Worm (Caenorhabditis elegans) whole organism, L4 larva: ENCODE results near the gene eef-1A.2.

ENCODE experiments used
- F10B5.3 ChIP-seq: sonication (generic microtip); optimal IDR thresholded peaks from 2 replicates; lab custom pipeline; 2016; ENCODE audit warnings: mild to moderate bottlenecking, missing genetic modification characterization, missing compliant biosample characterization
- F44E2.7 ChIP-seq: fragments of 200-800 bp; sonication (Bioruptor generic); IDR thresholded peaks from 2 replicates; pipeline ENCODE4 v2.1.2; 2022; ENCODE audit warnings: missing genetic modification characterization, missing compliant biosample characterization
- R02D3.7 ChIP-seq: fragments of 150-350 bp; sonication (generic microtip); optimal IDR thresholded peaks from 3 replicates; lab custom pipeline; 2014; ENCODE audit warnings: missing biosample characterization, missing genetic modification characterization
- T26A8.4 ChIP-seq: fragments of 200-800 bp; sonication (Bioruptor generic); IDR thresholded peaks from 2 replicates; pipeline ENCODE4 v1.3.6; 2022; ENCODE audit warnings: missing genetic modification characterization, missing compliant biosample characterization
- Y105C5A.15 ChIP-seq: fragments of 200-800 bp; sonication (Bioruptor generic); IDR thresholded peaks from 2 replicates; pipeline ENCODE4 v1.3.6; 2022; ENCODE audit warnings: missing genetic modification characterization, missing compliant biosample characterization
- Y48G9A.11 ChIP-seq: fragments of 200-800 bp; sonication (Bioruptor generic); IDR thresholded peaks from 2 replicates; pipeline ENCODE4 v1.3.6; 2022; ENCODE audit warnings: missing genetic modification reagents, missing genetic modification characterization, missing compliant biosample characterization
- aly-2 ChIP-seq: sonication (generic microtip); optimal IDR thresholded peaks from 2 replicates; lab custom pipeline; 2018; ENCODE audit warnings: missing biosample characterization, missing genetic modification characterization
- cey-2 ChIP-seq: sonication (generic microtip); optimal IDR thresholded peaks from 3 replicates; lab custom pipeline; 2017; ENCODE audit warnings: missing genetic modification characterization, mild to moderate bottlenecking, missing compliant biosample characterization, antibody characterized with exemption, borderline replicate concordance; ENCODE audit not compliant: insufficient read depth
- daf-16 ChIP-seq, 3 experiments: sonication (generic microtip); optimal IDR thresholded peaks; 2 replicates each; lab custom pipeline; 2016 to 2017; ENCODE audit warnings: missing genetic modification characterization in 3 of 3, missing genetic modification reagents in 3 of 3, mild to moderate bottlenecking in 2 of 3, missing compliant biosample characterization in 2 of 3, missing biosample characterization in 1 of 3, moderate library complexity in 1 of 3
- dmd-6 ChIP-seq: fragments of 200-800 bp; sonication (Bioruptor generic); IDR thresholded peaks from 2 replicates; pipeline ENCODE4 v1.3.6; 2022; ENCODE audit warnings: missing genetic modification reagents, missing genetic modification characterization, missing compliant biosample characterization
- dmd-9 ChIP-seq: fragments of 200-800 bp; sonication (Bioruptor generic); IDR thresholded peaks from 2 replicates; pipeline ENCODE4 v1.3.6; 2022; ENCODE audit warnings: missing genetic modification reagents, missing genetic modification characterization, missing compliant biosample characterization
- dve-1 ChIP-seq: sonication (generic microtip); optimal IDR thresholded peaks from 2 replicates; lab custom pipeline; 2017; ENCODE audit warnings: antibody characterized with exemption, mild to moderate bottlenecking, missing genetic modification characterization, missing compliant biosample characterization; ENCODE audit not compliant: insufficient read depth
- egl-43 ChIP-seq: fragments of 200-800 bp; sonication (Bioruptor generic); IDR thresholded peaks from 2 replicates; pipeline ENCODE4 v1.3.6; 2022; ENCODE audit warnings: missing genetic modification reagents, missing genetic modification characterization, missing compliant biosample characterization
- fos-1 ChIP-seq: fragments of 150-350 bp; optimal IDR thresholded peaks from 2 replicates; lab custom pipeline; 2014; ENCODE audit warnings: missing biosample characterization, missing genetic modification characterization
- gei-8 ChIP-seq: fragments of 200-800 bp; sonication (Bioruptor generic); optimal IDR thresholded peaks from 2 replicates; lab custom pipeline; 2018; ENCODE audit warnings: mild to moderate bottlenecking, missing genetic modification characterization, missing compliant biosample characterization
- lim-7 ChIP-seq: fragments of 200-800 bp; sonication (Bioruptor generic); IDR thresholded peaks from 2 replicates; pipeline ENCODE4 v1.3.6; 2022; ENCODE audit warnings: missing genetic modification characterization, missing compliant biosample characterization
- madf-5 ChIP-seq, 2 experiments: fragments of 200-800 bp; sonication (Bioruptor generic); IDR thresholded peaks; 2 replicates each; pipeline ENCODE4 v1.3.6; 2022; ENCODE audit warnings: missing compliant biosample characterization in 2 of 2, missing genetic modification characterization in 2 of 2
- mxl-2 ChIP-seq: fragments of 200-800 bp; sonication (Bioruptor generic); conservative IDR thresholded peaks from 2 replicates; pipeline ENCODE4 v1.3.6; 2022; ENCODE audit warnings: missing genetic modification reagents, missing genetic modification characterization, missing compliant biosample characterization
- nhr-102 ChIP-seq: sonication (generic microtip); optimal IDR thresholded peaks from 2 replicates; lab custom pipeline; 2016; ENCODE audit warnings: mild to moderate bottlenecking, missing genetic modification characterization, moderate library complexity, missing compliant biosample characterization
- nhr-25 ChIP-seq: sonication (generic microtip); optimal IDR thresholded peaks from 2 replicates; lab custom pipeline; 2017; ENCODE audit warnings: missing genetic modification characterization, mild to moderate bottlenecking, missing compliant biosample characterization, antibody characterized with exemption, moderate library complexity, borderline replicate concordance; ENCODE audit not compliant: insufficient read depth
- nhr-28 ChIP-seq: fragments of 150-350 bp; optimal IDR thresholded peaks from 2 replicates; lab custom pipeline; 2014; ENCODE audit warnings: missing biosample characterization, missing genetic modification characterization
- nhr-77 ChIP-seq: fragments of 150-350 bp; optimal IDR thresholded peaks from 2 replicates; lab custom pipeline; 2014; ENCODE audit warnings: missing biosample characterization, missing genetic modification characterization
- pha-4 ChIP-seq, 2 experiments: fragments of 150-350 bp in 1 of 2; fragments of 200-800 bp in 1 of 2; sonication (Bioruptor generic) in 1 of 2; IDR thresholded peaks in 1 of 2; optimal IDR thresholded peaks in 1 of 2; 2 replicates each; pipeline versions ENCODE4 v1.3.6 to Lab custom; 2014 to 2022; ENCODE audit warnings: missing genetic modification characterization in 2 of 2, missing genetic modification reagents in 2 of 2, missing biosample characterization in 1 of 2, missing compliant biosample characterization in 1 of 2
- php-3 ChIP-seq: fragments of 200-800 bp; sonication (Bioruptor generic); IDR thresholded peaks from 2 replicates; pipeline ENCODE4 v1.3.6; 2022; ENCODE audit warnings: missing genetic modification reagents, missing genetic modification characterization, missing compliant biosample characterization
- pqm-1 ChIP-seq: sonication (generic microtip); optimal IDR thresholded peaks from 2 replicates; lab custom pipeline; 2017; ENCODE audit warnings: missing biosample characterization, missing genetic modification characterization
- saeg-2 ChIP-seq: fragments of 200-800 bp; sonication (Bioruptor generic); IDR thresholded peaks from 2 replicates; pipeline ENCODE4 v1.3.6; 2022; ENCODE audit warnings: missing genetic modification reagents, missing genetic modification characterization, missing compliant biosample characterization
- spr-3 ChIP-seq: fragments of 200-800 bp; sonication (Bioruptor generic); optimal IDR thresholded peaks from 2 replicates; lab custom pipeline; 2018; ENCODE audit warnings: mild to moderate bottlenecking, missing genetic modification characterization, missing compliant biosample characterization
- unc-62 ChIP-seq, 3 experiments: fragments of 150-350 bp in 1 of 3; sonication (generic microtip); optimal IDR thresholded peaks in 2 of 3; peaks in 1 of 3; 1 replicate in 1 of 3; 2 replicates in 2 of 3; lab custom pipeline; 2014 to 2017; ENCODE audit warnings: missing biosample characterization in 3 of 3, missing genetic modification characterization in 3 of 3, missing genetic modification reagents in 3 of 3, missing genotype in 1 of 3
- zfp-3 ChIP-seq: fragments of 200-800 bp; sonication (Bioruptor generic); conservative IDR thresholded peaks from 2 replicates; pipeline ENCODE4 v1.3.6; 2022; ENCODE audit warnings: missing genetic modification reagents, missing genetic modification characterization, missing compliant biosample characterization
- zip-11 ChIP-seq: fragments of 200-800 bp; sonication (Bioruptor generic); IDR thresholded peaks from 2 replicates; pipeline ENCODE4 v1.3.6; 2022; ENCODE audit warnings: missing genetic modification characterization, missing compliant biosample characterization
- zip-2 ChIP-seq: fragments of 150-350 bp; optimal IDR thresholded peaks from 2 replicates; lab custom pipeline; 2014; ENCODE audit warnings: missing biosample characterization, missing genetic modification characterization

The eef-1A.2 gene

DNA sequence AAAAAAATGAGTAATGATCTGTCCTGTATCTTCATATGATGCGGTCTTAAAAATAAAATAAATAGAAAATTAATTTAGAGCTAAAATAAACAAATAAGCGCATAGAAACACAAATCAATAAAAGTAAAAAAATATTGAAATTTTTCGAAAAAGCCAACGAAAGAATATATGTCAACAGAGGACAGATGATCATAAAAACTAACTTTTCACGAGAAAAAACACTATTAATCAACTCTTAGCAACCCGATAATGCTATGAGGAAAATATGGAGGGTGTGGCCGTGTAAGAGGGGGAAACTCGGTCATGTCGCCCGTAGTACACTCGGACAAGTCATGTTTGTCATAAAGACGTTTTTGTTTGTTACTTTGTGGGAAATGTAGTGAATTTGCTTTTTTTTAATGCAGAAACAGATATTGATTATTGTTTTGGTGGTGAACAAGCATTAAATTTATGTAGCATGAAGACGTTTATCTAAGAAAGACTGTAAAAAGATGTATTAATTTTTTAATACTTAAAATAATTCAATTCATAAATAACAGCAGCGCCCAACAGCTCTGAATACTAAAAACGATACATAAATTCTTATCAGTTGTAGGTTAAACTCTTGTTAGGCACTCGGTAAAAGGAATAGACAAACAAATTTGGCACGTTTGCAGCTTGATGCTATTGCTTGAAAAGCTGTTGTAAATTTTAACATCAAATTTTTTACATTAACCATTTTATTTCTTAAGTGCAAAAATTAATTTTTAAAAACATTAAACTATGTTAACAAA is 25.0 kb upstream of the eef-1A.2 start, which contains the start of gene adm-4 (continued):
- TF ChIP-seq cey-2 (tag; lab: Kevin White, UChicago), result no peak
- no peak for TF ChIP-seq R02D3.7 (tag; lab: Kevin White, UChicago)
- no peak for TF ChIP-seq fos-1 (tag; lab: Kevin White, UChicago)
- TF ChIP-seq zip-2, result no peak
- TF ChIP-seq nhr-25 (tag; lab: Kevin White, UChicago), result no peak
- no peak for TF ChIP-seq saeg-2
- peak; percentile 77 for TF ChIP-seq php-3 (GFP tag; lab: Robert Waterston, UW)
- no peak for TF ChIP-seq dmd-9 (GFP tag; lab: Robert Waterston, UW)
- TF ChIP-seq dmd-6 (GFP tag; lab: Robert Waterston, UW), result no peak
- TF ChIP-seq spr-3 (GFP tag; lab: Kevin White, UChicago), result no peak
- TF ChIP-seq pha-4 (GFP tag; IDR thresholded peaks at IDR 0.05; lab: Robert Waterston, UW), result no peak
- no peak for TF ChIP-seq pha-4 (tag; optimal IDR thresholded peaks at IDR 0.05; lab: Kevin White, UChicago)
- TF ChIP-seq F10B5.3 (tag; lab: Kevin White, UChicago), result no peak
- no peak for TF ChIP-seq mxl-2
- TF ChIP-seq F44E2.7, result no peak
- no peak for TF ChIP-seq madf-5 (GFP tag; IDR thresholded peaks at IDR 0.05; lab: Robert Waterston, UW)
- TF ChIP-seq lim-7 (GFP tag; lab: Robert Waterston, UW), result no peak
- no peak for TF ChIP-seq pqm-1 (tag; lab: Kevin White, UChicago)
- TF ChIP-seq aly-2 (tag; lab: Kevin White, UChicago), result no peak
- TF ChIP-seq nhr-102 (tag; lab: Kevin White, UChicago), result peak; percentile 12
- TF ChIP-seq zip-11 (GFP tag; lab: Robert Waterston, UW), result no peak
- no peak for TF ChIP-seq egl-43 (GFP tag; lab: Robert Waterston, UW)
- TF ChIP-seq gei-8 (GFP tag; lab: Kevin White, UChicago), result no peak
- no peak for TF ChIP-seq Y48G9A.11
- TF ChIP-seq Y105C5A.15 (GFP tag; lab: Robert Waterston, UW), result no peak

DNA sequence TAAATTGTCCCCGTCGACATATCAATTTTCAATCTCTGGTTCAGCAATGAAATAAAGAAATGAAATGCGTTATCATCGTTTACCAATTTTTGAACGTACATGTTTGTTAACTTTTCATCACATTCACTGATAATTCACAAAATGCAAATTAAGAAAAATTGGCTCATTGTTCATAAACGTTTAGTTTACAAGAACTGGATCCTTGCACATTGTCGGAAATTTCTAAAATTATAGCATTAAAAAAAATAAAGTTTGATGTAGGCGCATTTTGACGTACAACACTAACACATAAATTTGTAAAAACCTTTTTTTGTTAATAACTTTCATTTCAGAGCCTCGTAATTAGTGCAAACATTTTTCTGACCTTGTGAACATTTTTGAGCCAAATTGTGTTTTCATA is 23.8 kb upstream of the eef-1A.2 start, which contains the start of gene gpx-7:
Gene gpx-7, minus strand, starts transcription at position 101 of the 400 bp plus-strand sequence.
- TF ChIP-seq nhr-102 (tag; lab: Kevin White, UChicago) (no peak), F44E2.7 (no peak), daf-16 (GFP tag; optimal IDR thresholded peaks at IDR 0.05; lab: Kevin White, UChicago) (no peak), daf-16 (tag; optimal IDR thresholded peaks at IDR 0.05; lab: Kevin White, UChicago) (peak; percentile 50), dve-1 (tag; lab: Kevin White, UChicago) (peak; percentile 28), T26A8.4 (GFP tag; lab: Robert Waterston, UW) (no peak), pqm-1 (tag; lab: Kevin White, UChicago) (peak; percentile 38), php-3 (GFP tag; lab: Robert Waterston, UW) (0 out of 2 replicates have a peak, but pooled peaks have one; percentile 27), nhr-77 (tag; lab: Kevin White, UChicago) (no peak), nhr-28 (tag; lab: Kevin White, UChicago) (peak; percentile 19)
- TF ChIP-seq, all 104 proteins: peak for 5

- TF ChIP-seq unc-62 (GFP tag; optimal IDR thresholded peaks at IDR 0.05 in 1 of 2; lab: Kevin White, UChicago) (peak in 1 of 2 experiments; percentile 59), unc-62 (tag; optimal IDR thresholded peaks at IDR 0.05; lab: Kevin White, UChicago) (no peak), php-3 (GFP tag; lab: Robert Waterston, UW) (0 out of 2 replicates have a peak, but pooled peaks have one; percentile 13), zfp-3 (no peak), daf-16 (GFP tag; optimal IDR thresholded peaks at IDR 0.05; lab: Kevin White, UChicago) (no peak), daf-16 (tag; optimal IDR thresholded peaks at IDR 0.05; lab: Kevin White, UChicago) (peak; percentile 57)
Measured at ce11 chrX:7800370-7800769, 23.1 kb upstream of the eef-1A.2 start.
